Worm (Caenorhabditis elegans): ENCODE data around the gene F35D11.4.

DNA sequence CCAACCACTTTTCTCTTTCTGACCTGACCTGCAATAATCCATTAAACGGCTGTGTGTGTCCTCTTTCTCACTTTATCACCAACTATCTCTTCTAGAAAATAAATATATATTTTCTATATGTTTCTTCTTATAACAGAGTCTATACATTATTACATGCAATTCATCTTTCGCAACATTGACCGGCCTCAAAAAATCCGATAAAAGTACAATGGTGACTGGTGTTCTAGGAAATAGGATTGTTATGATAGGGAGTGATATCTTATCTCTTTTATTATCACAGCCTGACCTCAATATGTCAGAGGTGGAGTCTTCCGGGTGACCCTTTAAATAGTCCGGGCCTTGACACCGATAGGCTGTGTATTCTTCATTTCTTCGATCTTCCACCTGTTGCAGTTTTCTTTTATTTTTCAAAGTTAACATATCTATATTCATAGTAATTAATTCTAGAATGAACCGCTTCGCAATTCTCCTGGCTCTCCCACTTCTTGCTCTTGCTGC, 40.7 kb upstream of the F35D11.4 start, which contains the start of gene dao-2:
- TF ChIP-seq ama-1 (optimal IDR thresholded peaks at IDR 0.05) (no peak), hmbx-1 (tag; optimal IDR thresholded peaks at IDR 0.05) (no peak), tbx-11 (GFP tag; IDR thresholded peaks at IDR 0.05) (no peak), ets-7 (tag; optimal IDR thresholded peaks at IDR 0.05) (no peak), aly-1 (tag; optimal IDR thresholded peaks at IDR 0.05) (no peak)

All from whole organism, early embryonic.